Worm (Caenorhabditis elegans) whole organism, L4/young adult: ENCODE measurements around the gene cest-9.1.

ENCODE experiments used
- W03F9.2 ChIP-seq: fragments of 150-350 bp; optimal IDR thresholded peaks from 2 replicates; lab custom pipeline; 2014; ENCODE audit warnings: missing biosample characterization, missing genetic modification characterization
- dao-5 ChIP-seq: sonication (generic microtip); optimal IDR thresholded peaks from 2 replicates; lab custom pipeline; 2016; ENCODE audit warnings: missing genotype, missing genetic modification characterization, moderate library complexity, missing compliant biosample characterization
- him-1 ChIP-seq: sonication (generic microtip); optimal IDR thresholded peaks from 2 replicates; lab custom pipeline; 2016; ENCODE audit warnings: missing genotype, missing genetic modification reagents, missing genetic modification characterization, missing compliant biosample characterization

cest-9.1 gene

ce11 chrX:12188280-12189071 is 37.5 kb upstream of the cest-9.1 start:
- TF ChIP-seq W03F9.2 (tag; lab: Kevin White, UChicago) (no peak), dao-5 (no peak), him-1 (no peak)

ce11 chrX:12197367-12197766 is 28.6 kb upstream of the cest-9.1 start:
- TF ChIP-seq him-1 (no peak), W03F9.2 (tag; lab: Kevin White, UChicago) (no peak), dao-5 (no peak)

- TF ChIP-seq him-1 = peak; percentile 15
- no peak for TF ChIP-seq dao-5
- TF ChIP-seq W03F9.2 (tag; lab: Kevin White, UChicago) = no peak
These were observed 27.7 kb upstream of the cest-9.1 start for ce11 chrX:12198298-12198697.

- TF ChIP-seq W03F9.2 (tag; lab: Kevin White, UChicago) = no peak
- TF ChIP-seq dao-5 = no peak
- TF ChIP-seq him-1 = no peak
These were observed 25.4 kb upstream of the cest-9.1 start for ce11 chrX:12200577-12200976.

- TF ChIP-seq W03F9.2 (tag; lab: Kevin White, UChicago) (no peak), him-1 (no peak), dao-5 (no peak)
These were observed 24.5 kb upstream of the cest-9.1 start for ce11 chrX:12201435-12201834.

ce11 chrX:12201840-12202239 is 24.1 kb upstream of the cest-9.1 start:
- TF ChIP-seq W03F9.2 (tag; lab: Kevin White, UChicago) (no peak), dao-5 (no peak), him-1 (no peak)

- TF ChIP-seq W03F9.2 (tag; lab: Kevin White, UChicago) (no peak), him-1 (no peak), dao-5 (no peak)
These were observed 21.6 kb upstream of the cest-9.1 start for ce11 chrX:12204334-12204733.

- TF ChIP-seq W03F9.2 (tag; lab: Kevin White, UChicago) (no peak), dao-5 (no peak), him-1 (peak; percentile 76)
These were observed 20.4 kb upstream of the cest-9.1 start for ce11 chrX:12205478-12206059.

- TF ChIP-seq him-1 (no peak), W03F9.2 (tag; lab: Kevin White, UChicago) (no peak), dao-5 (no peak)
These were observed 18.9 kb upstream of the cest-9.1 start for ce11 chrX:12207078-12207477.

ce11 chrX:12210145-12211032 is 15.6 kb upstream of the cest-9.1 start:
- TF ChIP-seq dao-5 (no peak), him-1 (no peak), W03F9.2 (tag; lab: Kevin White, UChicago) (no peak)

- TF ChIP-seq W03F9.2 (tag; lab: Kevin White, UChicago) = no peak
- TF ChIP-seq him-1 = no peak
- no peak for TF ChIP-seq dao-5
These were observed 13.2 kb upstream of the cest-9.1 start, which contains the start of gene cab-1 for ce11 chrX:12212801-12213200. cab-1 (minus strand) TSS chrX:12212901.

ce11 chrX:12216943-12217342 is 9.0 kb upstream of the cest-9.1 start, which contains the start of gene C23H4.8:
C23H4.8 (plus strand) TSS chrX:12217243.
- no peak for TF ChIP-seq dao-5
- TF ChIP-seq him-1 = no peak
- TF ChIP-seq W03F9.2 (tag; lab: Kevin White, UChicago) = no peak

ce11 chrX:12219477-12219876 is 6.5 kb upstream of the cest-9.1 start, which contains the start of gene cest-8:
cest-8 (plus strand) TSS chrX:12219660.
- TF ChIP-seq W03F9.2 (tag; lab: Kevin White, UChicago) = no peak
- no peak for TF ChIP-seq dao-5
- no peak for TF ChIP-seq him-1

ce11 chrX:12221817-12222216 is 4.2 kb upstream of the cest-9.1 start, which contains the start of gene cest-9.2:
cest-9.2 (plus strand) TSS chrX:12222117.
- no peak for TF ChIP-seq him-1
- no peak for TF ChIP-seq W03F9.2 (tag; lab: Kevin White, UChicago)
- TF ChIP-seq dao-5 = no peak
